Worm (Caenorhabditis elegans) whole organism, L2 larva: ENCODE measurements around the gene ZK218.5.

Experiments used
- F13H6.1 ChIP-seq: sonication (generic microtip); optimal IDR thresholded peaks from 2 replicates; lab custom pipeline; 2016; ENCODE audit warnings: missing genetic modification characterization, missing compliant biosample characterization
- ceh-82 ChIP-seq: fragments of 150-350 bp; optimal IDR thresholded peaks from 2 replicates; lab custom pipeline; 2014; ENCODE audit warnings: missing biosample characterization, missing genetic modification characterization
- elt-1 ChIP-seq: fragments of 150-350 bp; optimal IDR thresholded peaks from 2 replicates; lab custom pipeline; 2014; ENCODE audit warnings: missing biosample characterization, missing genetic modification characterization
- elt-3 ChIP-seq: sonication (generic microtip); optimal IDR thresholded peaks from 2 replicates; lab custom pipeline; 2017; ENCODE audit warnings: missing biosample characterization, missing genetic modification characterization
- lin-11 ChIP-seq: fragments of 150-350 bp; sonication (generic microtip); optimal IDR thresholded peaks from 2 replicates; lab custom pipeline; 2014; ENCODE audit warnings: missing biosample characterization, missing genetic modification characterization, inconsistent platforms, mixed read lengths
- nhr-129 ChIP-seq: fragments of 150-350 bp; optimal IDR thresholded peaks from 2 replicates; lab custom pipeline; 2014; ENCODE audit warnings: missing biosample characterization, missing genetic modification characterization
- nhr-23 ChIP-seq: fragments of 150-350 bp; optimal IDR thresholded peaks from 2 replicates; lab custom pipeline; 2014; ENCODE audit warnings: missing biosample characterization, missing genetic modification reagents, missing genetic modification characterization
- nhr-237 ChIP-seq: fragments of 150-350 bp; optimal IDR thresholded peaks from 2 replicates; lab custom pipeline; 2014; ENCODE audit warnings: missing biosample characterization, missing genetic modification characterization
- snpc-4 ChIP-seq: fragments of 150-350 bp; optimal IDR thresholded peaks from 2 replicates; lab custom pipeline; 2014; ENCODE audit warnings: missing biosample characterization, missing genetic modification characterization
- unc-39 ChIP-seq: fragments of 150-350 bp; optimal IDR thresholded peaks from 2 replicates; lab custom pipeline; 2014; ENCODE audit warnings: missing biosample characterization, missing genetic modification characterization
- unc-62 ChIP-seq: fragments of 150-350 bp; optimal IDR thresholded peaks from 2 replicates; lab custom pipeline; 2014; ENCODE audit warnings: missing biosample characterization, missing genetic modification reagents, missing genetic modification characterization
- ztf-11 ChIP-seq: sonication (generic microtip); optimal IDR thresholded peaks from 2 replicates; lab custom pipeline; 2017; ENCODE audit warnings: missing biosample characterization, missing genetic modification characterization

- TF ChIP-seq snpc-4 (tag; lab: Kevin White, UChicago) (no peak), ceh-82 (no peak), nhr-129 (tag; lab: Kevin White, UChicago) (no peak), unc-62 (GFP tag; lab: Kevin White, UChicago) (no peak), elt-3 (tag; lab: Kevin White, UChicago) (no peak), elt-1 (tag; lab: Kevin White, UChicago) (no peak), lin-11 (no peak), unc-39 (tag; lab: Kevin White, UChicago) (no peak), nhr-237 (tag; lab: Kevin White, UChicago) (no peak), nhr-23 (tag; lab: Kevin White, UChicago) (no peak), ztf-11 (no peak), F13H6.1 (tag; lab: Kevin White, UChicago) (no peak)
Measured at ce11 chrV:17082718-17083117, 18.2 kb upstream of the ZK218.5 start, which contains the start of gene T05E12.9.
